Worm (Caenorhabditis elegans) whole organism, L4/young adult: ENCODE data around the gene ZC190.6.

ENCODE experiments used
- W03F9.2 ChIP-seq: fragments of 150-350 bp; optimal IDR thresholded peaks from 2 replicates; lab custom pipeline; 2014; ENCODE audit warnings: missing biosample characterization, missing genetic modification characterization
- dao-5 ChIP-seq: sonication (generic microtip); optimal IDR thresholded peaks from 2 replicates; lab custom pipeline; 2016; ENCODE audit warnings: missing genotype, missing genetic modification characterization, moderate library complexity, missing compliant biosample characterization
- him-1 ChIP-seq: sonication (generic microtip); optimal IDR thresholded peaks from 2 replicates; lab custom pipeline; 2016; ENCODE audit warnings: missing genotype, missing genetic modification reagents, missing genetic modification characterization, missing compliant biosample characterization

- no peak for TF ChIP-seq dao-5 (tag; lab: Kevin White, UChicago)
- TF ChIP-seq W03F9.2 (tag; lab: Kevin White, UChicago), result no peak
- TF ChIP-seq him-1, result no peak
Observed at ce11 chrV:8643093-8643492, 34.0 kb downstream of the ZC190.6 start, which contains the start of gene asp-13.
